Fruit fly (Drosophila melanogaster): ENCODE measurements around the gene CG34303.

dm6 chr3R:10170356-10170876 lies 18.7 kb upstream of the CG34303 start, which contains the start of gene Best1:
- no peak for TF ChIP-seq CG8478 (optimal IDR thresholded peaks at IDR 0.05)
- TF ChIP-seq CTCF (optimal IDR thresholded peaks at IDR 0.05): no peak
